Fruit fly (Drosophila melanogaster) whole organism, prepupa: ENCODE data around the gene CG1024.
A peak's percentile ranks its signal among the peaks of the same experiment; 100 is the strongest.

ENCODE experiments used
- CG10631 ChIP-seq: fragments of 200-800 bp; sonication (Bioruptor generic); optimal IDR thresholded peaks from 2 replicates; lab custom pipeline; 2016; ENCODE audit warnings: missing biosample characterization, missing genetic modification characterization
- CG10669 ChIP-seq: fragments of 200-800 bp; sonication (Bioruptor generic); optimal IDR thresholded peaks from 3 replicates; lab custom pipeline; 2018; ENCODE audit warnings: missing biosample characterization, mild to moderate bottlenecking, missing genetic modification characterization, moderate library complexity
- CG11294 ChIP-seq: fragments of 200-800 bp; sonication (Bioruptor generic); IDR thresholded peaks from 2 replicates; pipeline ENCODE4 v1.3.6; 2022; ENCODE audit warnings: missing biosample characterization, missing genetic modification characterization
- CG11762 ChIP-seq: fragments of 200-800 bp; sonication (Bioruptor generic); optimal IDR thresholded peaks from 3 replicates; lab custom pipeline; 2016; ENCODE audit warnings: missing biosample characterization, missing genetic modification characterization; ENCODE audit not compliant: insufficient read depth
- CG11902 ChIP-seq: fragments of 200-800 bp; sonication (Bioruptor generic); optimal IDR thresholded peaks from 3 replicates; lab custom pipeline; 2016; ENCODE audit warnings: missing biosample characterization, missing genetic modification characterization
- CG15336 ChIP-seq: fragments of 200-800 bp; sonication (Bioruptor generic); IDR thresholded peaks from 2 replicates; pipeline ENCODE4 v1.3.6; 2022; ENCODE audit warnings: missing biosample characterization, missing genetic modification characterization
- CG3032 ChIP-seq: fragments of 200-800 bp; optimal IDR thresholded peaks from 2 replicates; lab custom pipeline; 2019; ENCODE audit warnings: missing biosample characterization, mild to moderate bottlenecking, missing genetic modification characterization, moderate library complexity
- CG31627 ChIP-seq: fragments of 200-800 bp; sonication (Bioruptor generic); optimal IDR thresholded peaks from 3 replicates; lab custom pipeline; 2016; ENCODE audit warnings: missing biosample characterization, missing genetic modification characterization
- CG3919 ChIP-seq: fragments of 200-800 bp; sonication (Bioruptor generic); optimal IDR thresholded peaks from 3 replicates; lab custom pipeline; 2016; ENCODE audit warnings: missing biosample characterization, missing genetic modification characterization
- CG6276 ChIP-seq: fragments of 200-800 bp; sonication (Bioruptor generic); optimal IDR thresholded peaks from 2 replicates; lab custom pipeline; 2017; ENCODE audit warnings: missing biosample characterization, mild to moderate bottlenecking, missing genetic modification characterization
- CG6792 ChIP-seq: fragments of 200-800 bp; sonication (Bioruptor generic); optimal IDR thresholded peaks from 3 replicates; lab custom pipeline; 2016; ENCODE audit warnings: missing biosample characterization, missing genetic modification characterization
- CG6808 ChIP-seq: fragments of 200-800 bp; sonication (Bioruptor generic); optimal IDR thresholded peaks from 3 replicates; lab custom pipeline; 2017; ENCODE audit warnings: missing biosample characterization, missing genetic modification characterization, mild to moderate bottlenecking, moderate library complexity, missing genetic modification reagents
- CG6854 ChIP-seq: fragments of 200-800 bp; sonication (Bioruptor generic); optimal IDR thresholded peaks from 2 replicates; lab custom pipeline; 2017; ENCODE audit warnings: missing biosample characterization, mild to moderate bottlenecking, missing genetic modification characterization
- CG8319 ChIP-seq: fragments of 200-800 bp; sonication (Bioruptor generic); optimal IDR thresholded peaks from 3 replicates; lab custom pipeline; 2016; ENCODE audit warnings: missing biosample characterization, missing genetic modification characterization
- CG8632 ChIP-seq: fragments of 200-800 bp; sonication (Bioruptor generic); optimal IDR thresholded peaks from 3 replicates; lab custom pipeline; 2016; ENCODE audit warnings: missing biosample characterization, missing genetic modification characterization
- CG9139 ChIP-seq: fragments of 200-800 bp; sonication (Bioruptor generic); optimal IDR thresholded peaks from 3 replicates; lab custom pipeline; 2017; ENCODE audit warnings: missing biosample characterization, mild to moderate bottlenecking, missing genetic modification characterization
- Ets21C ChIP-seq: fragments of 200-800 bp; sonication (Bioruptor generic); optimal IDR thresholded peaks from 3 replicates; lab custom pipeline; 2016; ENCODE audit warnings: missing biosample characterization, missing genetic modification characterization
- Ets96B ChIP-seq: fragments of 200-800 bp; optimal IDR thresholded peaks from 2 replicates; lab custom pipeline; 2019; ENCODE audit warnings: missing biosample characterization, mild to moderate bottlenecking, missing genetic modification characterization, moderate library complexity
- Hr38 ChIP-seq: sonication (Bioruptor generic); optimal IDR thresholded peaks from 2 replicates; lab custom pipeline; 2016; ENCODE audit warnings: missing biosample characterization, missing genetic modification characterization
- Hr39 ChIP-seq: fragments of 200-800 bp; sonication (Bioruptor generic); optimal IDR thresholded peaks from 2 replicates; lab custom pipeline; 2016; ENCODE audit warnings: missing biosample characterization, missing genetic modification characterization
- Hr4 ChIP-seq: fragments of 200-800 bp; sonication (Bioruptor generic); optimal IDR thresholded peaks from 3 replicates; lab custom pipeline; 2016; ENCODE audit warnings: missing biosample characterization, missing genetic modification characterization
- Lpt ChIP-seq: fragments of 200-800 bp; sonication (Bioruptor generic); optimal IDR thresholded peaks from 3 replicates; lab custom pipeline; 2016; ENCODE audit warnings: missing biosample characterization, missing genetic modification characterization
- Met ChIP-seq: fragments of 200-800 bp; sonication (Bioruptor generic); optimal IDR thresholded peaks from 3 replicates; lab custom pipeline; 2016; ENCODE audit warnings: missing biosample characterization, missing genetic modification characterization
- OdsH ChIP-seq: fragments of 200-800 bp; sonication (Bioruptor generic); optimal IDR thresholded peaks from 3 replicates; lab custom pipeline; 2016; ENCODE audit warnings: missing biosample characterization, missing genetic modification characterization
- Smox ChIP-seq: fragments of 200-800 bp; sonication (Bioruptor generic); optimal IDR thresholded peaks from 3 replicates; lab custom pipeline; 2016; ENCODE audit warnings: missing biosample characterization, missing genetic modification characterization
- Sox102F ChIP-seq: fragments of 200-800 bp; sonication (Bioruptor generic); optimal IDR thresholded peaks from 2 replicates; lab custom pipeline; 2016; ENCODE audit warnings: missing biosample characterization, mild to moderate bottlenecking, missing genetic modification characterization
- Sox14 ChIP-seq: fragments of 200-800 bp; sonication (Bioruptor generic); optimal IDR thresholded peaks from 3 replicates; lab custom pipeline; 2016; ENCODE audit warnings: missing biosample characterization, missing genetic modification characterization
- achi ChIP-seq: fragments of 200-800 bp; sonication (Bioruptor generic); optimal IDR thresholded peaks from 3 replicates; lab custom pipeline; 2016; ENCODE audit warnings: missing biosample characterization, missing genetic modification characterization
- acj6 ChIP-seq: fragments of 200-800 bp; sonication (Bioruptor generic); optimal IDR thresholded peaks from 3 replicates; lab custom pipeline; 2016; ENCODE audit warnings: missing biosample characterization, missing genetic modification characterization
- dac ChIP-seq: fragments of 200-800 bp; sonication (Bioruptor generic); optimal IDR thresholded peaks from 2 replicates; lab custom pipeline; 2017; ENCODE audit warnings: missing biosample characterization, mild to moderate bottlenecking, missing genetic modification characterization
- dsx ChIP-seq: fragments of 200-800 bp; optimal IDR thresholded peaks from 3 replicates; lab custom pipeline; 2019; ENCODE audit warnings: missing biosample characterization, mild to moderate bottlenecking, missing genetic modification characterization, moderate library complexity; ENCODE audit not compliant: poor library complexity, severe bottlenecking
- eg ChIP-seq: fragments of 200-800 bp; sonication (Bioruptor generic); IDR thresholded peaks from 3 replicates; pipeline ENCODE4 v1.3.6; 2022; ENCODE audit warnings: missing biosample characterization, missing genetic modification characterization
- esn ChIP-seq: fragments of 200-800 bp; sonication (Bioruptor generic); optimal IDR thresholded peaks from 2 replicates; lab custom pipeline; 2016; ENCODE audit warnings: missing biosample characterization, mild to moderate bottlenecking, missing genetic modification characterization, moderate library complexity
- fkh ChIP-seq: fragments of 200-800 bp; sonication (Bioruptor generic); optimal IDR thresholded peaks from 3 replicates; lab custom pipeline; 2017; ENCODE audit warnings: missing biosample characterization, mild to moderate bottlenecking, missing genetic modification characterization, moderate library complexity
- net ChIP-seq: fragments of 200-800 bp; sonication (Bioruptor generic); optimal IDR thresholded peaks from 3 replicates; lab custom pipeline; 2016; ENCODE audit warnings: missing biosample characterization, missing genetic modification characterization
- pdm3 ChIP-seq: fragments of 200-800 bp; sonication (Bioruptor generic); optimal IDR thresholded peaks from 3 replicates; lab custom pipeline; 2016; ENCODE audit warnings: missing biosample characterization, missing genetic modification characterization
- salr ChIP-seq, 2 experiments: fragments of 200-800 bp; sonication (Bioruptor generic); optimal IDR thresholded peaks; 3 replicates each; lab custom pipeline; 2016 to 2018; ENCODE audit warnings: missing biosample characterization in 2 of 2, missing genetic modification characterization in 2 of 2, mild to moderate bottlenecking in 1 of 2
- ss ChIP-seq, 2 experiments: fragments of 200-800 bp; sonication (Bioruptor generic); optimal IDR thresholded peaks; 2 replicates in 1 of 2; 3 replicates in 1 of 2; lab custom pipeline; 2017 to 2018; ENCODE audit warnings: mild to moderate bottlenecking in 2 of 2, missing biosample characterization in 2 of 2, missing genetic modification characterization in 2 of 2, moderate library complexity in 1 of 2
- vri ChIP-seq: fragments of 200-800 bp; sonication (Bioruptor generic); optimal IDR thresholded peaks from 3 replicates; lab custom pipeline; 2016; ENCODE audit warnings: missing biosample characterization, mild to moderate bottlenecking, missing genetic modification characterization

CG1024 gene

dm6 chr3R:6373512-6374306, 6.4 kb downstream of the CG1024 start (continued):
- TF ChIP-seq CG11762 (GFP tag; lab: Kevin White, UChicago): peak; percentile 20
- TF ChIP-seq CG8632 (GFP tag; lab: Kevin White, UChicago): no peak
- peak; percentile 46 for TF ChIP-seq Smox (GFP tag; lab: Kevin White, UChicago)
- peak; percentile 37 for TF ChIP-seq CG10631
- no peak for TF ChIP-seq salr (GFP tag; optimal IDR thresholded peaks at IDR 0.05; lab: Kevin White, UChicago)
- peak; percentile 27 for TF ChIP-seq CG31627 (GFP tag; lab: Kevin White, UChicago)
- no peak for TF ChIP-seq dac
- peak; percentile 42 for TF ChIP-seq achi (GFP tag; lab: Kevin White, UChicago)
- no peak for TF ChIP-seq CG6808 (GFP tag; lab: Kevin White, UChicago)
- no peak for TF ChIP-seq vri (GFP tag; lab: Kevin White, UChicago)
- no peak for TF ChIP-seq CG11902 (GFP tag; lab: Kevin White, UChicago)
- TF ChIP-seq eg (GFP tag; lab: Robert Waterston, UW): peak; percentile 57; the same call in 1 of the 3 replicates
- peak; percentile 14 for TF ChIP-seq CG6792 (GFP tag; lab: Kevin White, UChicago)

- no peak for TF ChIP-seq Met (GFP tag; lab: Kevin White, UChicago)
- TF ChIP-seq CG10669 (GFP tag; lab: Kevin White, UChicago): no peak
- no peak for TF ChIP-seq OdsH (GFP tag; lab: Kevin White, UChicago)
- peak; percentile 16 for TF ChIP-seq esn (GFP tag; lab: Kevin White, UChicago)
- peak; percentile 20 for TF ChIP-seq CG10631
- TF ChIP-seq Ets96B: peak; percentile 34
- peak; percentile 24 for TF ChIP-seq acj6 (GFP tag; lab: Kevin White, UChicago)
- TF ChIP-seq CG11294: no peak
- TF ChIP-seq CG6808 (GFP tag; lab: Kevin White, UChicago): peak; percentile 78
- TF ChIP-seq salr (GFP tag; optimal IDR thresholded peaks at IDR 0.05; lab: Kevin White, UChicago): no peak
- no peak for TF ChIP-seq CG3032 (tag; lab: Kevin White, UChicago)
- TF ChIP-seq Hr38 (GFP tag; lab: Kevin White, UChicago): no peak
- TF ChIP-seq fkh: no peak
- no peak for TF ChIP-seq Lpt
- no peak for TF ChIP-seq Hr39
- no peak; the same call in 2 of the 3 replicates for TF ChIP-seq eg (GFP tag; lab: Robert Waterston, UW)
- TF ChIP-seq CG6854 (GFP tag; lab: Kevin White, UChicago): no peak
- TF ChIP-seq CG8632 (GFP tag; lab: Kevin White, UChicago): no peak
- no peak for TF ChIP-seq dsx (GFP tag; lab: Kevin White, UChicago)
- 0 out of 2 replicates have a peak, but pooled peaks have one; percentile 23 for TF ChIP-seq CG15336 (GFP tag; lab: Robert Waterston, UW)
- no peak for TF ChIP-seq CG9139 (GFP tag; lab: Kevin White, UChicago)
- TF ChIP-seq ss (GFP tag; optimal IDR thresholded peaks at IDR 0.05; lab: Kevin White, UChicago): no peak
- TF ChIP-seq net (GFP tag; lab: Kevin White, UChicago): no peak
- no peak for TF ChIP-seq CG3919 (GFP tag; lab: Kevin White, UChicago)
- no peak for TF ChIP-seq CG11902 (GFP tag; lab: Kevin White, UChicago)
- no peak for TF ChIP-seq Hr4 (GFP tag; lab: Kevin White, UChicago)
- no peak for TF ChIP-seq CG6276 (GFP tag; lab: Kevin White, UChicago)
- TF ChIP-seq Sox14: peak; percentile 42
- TF ChIP-seq pdm3 (GFP tag; lab: Kevin White, UChicago): no peak
- no peak for TF ChIP-seq CG8319 (GFP tag; lab: Kevin White, UChicago)
- no peak for TF ChIP-seq Sox102F
- no peak for TF ChIP-seq Ets21C
Measured at dm6 chr3R:6368550-6369238, 11.4 kb downstream of the CG1024 start, which contains the start of gene CG10286. CG10286 (plus strand) TSS chr3R:6368965.
